Worm (Caenorhabditis elegans): ENCODE data around the gene T23G7.3.

- TF ChIP-seq ceh-20 (GFP tag; IDR thresholded peaks at IDR 0.05) (no peak), T20F7.1 (GFP tag; optimal IDR thresholded peaks at IDR 0.05) (no peak), nhr-11 (tag; optimal IDR thresholded peaks at IDR 0.05) (no peak), ceh-28 (tag; optimal IDR thresholded peaks at IDR 0.05) (no peak), zfp-3 (GFP tag; conservative IDR thresholded peaks at IDR 0.05) (no peak)
Measured at ce11 chrII:9130339-9130738, 37.3 kb downstream of the T23G7.3 start.
